Fruit fly (Drosophila melanogaster): ENCODE data around the gene lva.

Gene lva

dm6 chrX:3964965-3965420 is at the start of gene lva:
Gene lva (minus strand): TSS chrX:3965327.
- peak; percentile 15 for TF ChIP-seq EcR (GFP tag; optimal IDR thresholded peaks at IDR 0.05)
- TF ChIP-seq rn (GFP tag; IDR thresholded peaks at IDR 0.05), result no peak
- TF ChIP-seq CG9948 (tag; optimal IDR thresholded peaks at IDR 0.05), result no peak
- TF ChIP-seq CG8301 (tag; optimal IDR thresholded peaks at IDR 0.05), result no peak
- no peak for TF ChIP-seq Pif1B (GFP tag; optimal IDR thresholded peaks at IDR 0.05)
- TF ChIP-seq CG12605 (GFP tag; IDR thresholded peaks at IDR 0.05), result no peak
- peak; percentile 2 for TF ChIP-seq CG34367 (tag; optimal IDR thresholded peaks at IDR 0.05)
- peak; percentile 10 for TF ChIP-seq CG15710 (tag; optimal IDR thresholded peaks at IDR 0.05)
- no peak for TF ChIP-seq CG4496 (GFP tag; IDR thresholded peaks at IDR 0.05)
- peak; percentile 58 for TF ChIP-seq gl (tag; optimal IDR thresholded peaks at IDR 0.05)
- no peak for TF ChIP-seq CG13204 (GFP tag; optimal IDR thresholded peaks at IDR 0.05)
- TF ChIP-seq CG10348 (GFP tag; IDR thresholded peaks at IDR 0.05), result no peak
- TF ChIP-seq fd96Ca (GFP tag; IDR thresholded peaks at IDR 0.05), result no peak
- no peak for TF ChIP-seq CG8159 (tag; optimal IDR thresholded peaks at IDR 0.05)

DNA sequence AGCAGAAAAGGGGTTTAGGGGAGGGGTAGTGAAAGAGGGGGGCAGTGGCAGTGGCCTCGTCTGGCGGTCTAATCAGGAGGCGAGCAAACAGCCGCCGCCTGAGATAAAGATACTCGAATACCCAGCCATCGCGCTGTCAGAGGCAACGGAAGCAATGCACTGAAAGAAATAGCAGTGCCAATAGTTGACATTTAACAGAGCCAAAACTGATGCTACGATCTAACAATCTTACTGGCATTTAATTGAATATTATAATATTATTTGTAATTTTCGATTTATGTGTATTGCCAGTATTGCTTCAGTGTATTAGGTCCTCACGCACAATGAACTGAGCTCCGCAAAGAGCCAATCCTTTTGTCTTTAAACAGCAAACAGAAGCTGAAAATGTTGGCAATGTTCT is 47.7 kb upstream of the lva start:
- TF ChIP-seq CG15710 (tag; optimal IDR thresholded peaks at IDR 0.05) (peak; percentile 13), CG14655 (GFP tag; optimal IDR thresholded peaks at IDR 0.05) (no peak), CG8159 (tag; optimal IDR thresholded peaks at IDR 0.05) (peak; percentile 14), Pif1A (GFP tag; optimal IDR thresholded peaks at IDR 0.05) (no peak), fd96Ca (GFP tag; IDR thresholded peaks at IDR 0.05) (0 out of 3 replicates have a peak, but pooled peaks have one; percentile 15)

DNA sequence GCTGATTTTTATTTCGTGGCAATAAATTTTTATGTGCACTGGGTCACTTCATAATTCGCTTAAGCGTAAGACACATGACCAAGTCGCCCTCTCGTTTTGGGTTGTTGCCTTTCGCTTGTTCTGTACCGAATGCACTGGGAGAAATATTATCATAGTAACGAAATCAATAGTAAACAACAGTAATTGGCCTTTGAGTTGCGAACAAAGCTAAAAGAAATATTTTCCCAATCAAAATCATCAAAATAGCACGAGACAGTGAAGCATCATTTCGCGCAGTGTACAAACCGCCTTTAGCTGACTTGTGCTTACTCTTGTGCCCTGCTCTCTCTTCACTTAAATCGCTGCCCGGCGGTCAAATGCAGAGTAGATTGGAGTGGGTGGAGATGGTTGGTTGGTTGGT is 45.7 kb upstream of the lva start:
- TF ChIP-seq rn (GFP tag; IDR thresholded peaks at IDR 0.05) (no peak), CG13204 (GFP tag; optimal IDR thresholded peaks at IDR 0.05) (no peak), D1 (tag; optimal IDR thresholded peaks at IDR 0.05) (no peak), CG12605 (GFP tag; IDR thresholded peaks at IDR 0.05) (no peak), CG10348 (GFP tag; IDR thresholded peaks at IDR 0.05) (no peak), CG4496 (GFP tag; IDR thresholded peaks at IDR 0.05) (no peak), fd96Ca (GFP tag; IDR thresholded peaks at IDR 0.05) (no peak), CG14655 (GFP tag; optimal IDR thresholded peaks at IDR 0.05) (peak; percentile 18), Snoo (tag; optimal IDR thresholded peaks at IDR 0.05) (peak; percentile 9), CG17806 (tag; optimal IDR thresholded peaks at IDR 0.05) (peak; percentile 42), CG32121 (GFP tag; IDR thresholded peaks at IDR 0.05) (no peak), CG15710 (tag; optimal IDR thresholded peaks at IDR 0.05) (peak; percentile 47), Ets98B (GFP tag; IDR thresholded peaks at IDR 0.05) (no peak), CG34367 (tag; optimal IDR thresholded peaks at IDR 0.05) (peak; percentile 15), CG8301 (tag; optimal IDR thresholded peaks at IDR 0.05) (no peak), CG8159 (tag; optimal IDR thresholded peaks at IDR 0.05) (peak; percentile 47), gl (tag; optimal IDR thresholded peaks at IDR 0.05) (no peak), CG9948 (tag; optimal IDR thresholded peaks at IDR 0.05) (peak; percentile 34), EcR (GFP tag; optimal IDR thresholded peaks at IDR 0.05) (no peak), Pif1A (GFP tag; optimal IDR thresholded peaks at IDR 0.05) (peak; percentile 1), Pif1B (GFP tag; optimal IDR thresholded peaks at IDR 0.05) (no peak)

DNA sequence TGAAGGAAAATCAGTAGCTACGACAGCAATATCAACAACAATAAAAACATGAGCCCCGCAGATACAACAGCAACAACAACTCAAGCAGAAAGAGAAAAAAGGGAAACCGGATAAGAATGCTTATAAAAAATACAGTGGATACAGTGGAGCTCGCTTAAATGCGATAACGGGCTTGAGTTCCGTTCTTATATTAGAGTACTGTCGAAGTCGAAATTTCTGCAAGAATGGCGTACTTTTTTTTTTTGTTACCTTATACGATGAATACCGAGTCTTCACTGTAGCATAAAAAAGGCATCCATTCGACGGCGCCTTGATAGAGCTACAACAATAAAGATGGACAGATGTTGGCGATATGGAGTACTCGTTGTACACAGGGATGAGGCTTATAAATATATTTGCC is 45.1 kb upstream of the lva start:
- TF ChIP-seq CG9948 (tag; optimal IDR thresholded peaks at IDR 0.05) (peak; percentile 44), CG15710 (tag; optimal IDR thresholded peaks at IDR 0.05) (peak; percentile 77), fd96Ca (GFP tag; IDR thresholded peaks at IDR 0.05) (0 out of 3 replicates have a peak, but pooled peaks have one; percentile 52), CG17806 (tag; optimal IDR thresholded peaks at IDR 0.05) (peak; percentile 61), CG14655 (GFP tag; optimal IDR thresholded peaks at IDR 0.05) (peak; percentile 46), gl (tag; optimal IDR thresholded peaks at IDR 0.05) (no peak), CG34367 (tag; optimal IDR thresholded peaks at IDR 0.05) (peak; percentile 44), CG13204 (GFP tag; optimal IDR thresholded peaks at IDR 0.05) (no peak), CG8159 (tag; optimal IDR thresholded peaks at IDR 0.05) (peak; percentile 71), Pif1B (GFP tag; optimal IDR thresholded peaks at IDR 0.05) (peak; percentile 56), Pif1A (GFP tag; optimal IDR thresholded peaks at IDR 0.05) (peak; percentile 53), Snoo (tag; optimal IDR thresholded peaks at IDR 0.05) (peak; percentile 53), CG4496 (GFP tag; IDR thresholded peaks at IDR 0.05) (peak; percentile 21; the same call in 1 of the 3 replicates), CG8301 (tag; optimal IDR thresholded peaks at IDR 0.05) (no peak)

- TF ChIP-seq D1 (tag; optimal IDR thresholded peaks at IDR 0.05) (no peak), CG12605 (GFP tag; IDR thresholded peaks at IDR 0.05) (no peak), gl (tag; optimal IDR thresholded peaks at IDR 0.05) (no peak), CG17806 (tag; optimal IDR thresholded peaks at IDR 0.05) (no peak), Pif1B (GFP tag; optimal IDR thresholded peaks at IDR 0.05) (no peak), CG15710 (tag; optimal IDR thresholded peaks at IDR 0.05) (no peak)
These were observed 39.9 kb upstream of the lva start for dm6 chrX:4005047-4005446.

- TF ChIP-seq gl (tag; optimal IDR thresholded peaks at IDR 0.05), result no peak
- no peak for TF ChIP-seq EcR (GFP tag; optimal IDR thresholded peaks at IDR 0.05)
- no peak for TF ChIP-seq rn (GFP tag; IDR thresholded peaks at IDR 0.05)
- no peak for TF ChIP-seq CG4496 (GFP tag; IDR thresholded peaks at IDR 0.05)
- TF ChIP-seq CG10348 (GFP tag; IDR thresholded peaks at IDR 0.05), result no peak
- TF ChIP-seq CG12605 (GFP tag; IDR thresholded peaks at IDR 0.05), result no peak
- TF ChIP-seq Snoo (tag; optimal IDR thresholded peaks at IDR 0.05), result no peak
- no peak for TF ChIP-seq CG32121 (GFP tag; IDR thresholded peaks at IDR 0.05)
- no peak for TF ChIP-seq CG34367 (tag; optimal IDR thresholded peaks at IDR 0.05)
- no peak for TF ChIP-seq CG8159 (tag; optimal IDR thresholded peaks at IDR 0.05)
- TF ChIP-seq Ets98B (GFP tag; IDR thresholded peaks at IDR 0.05), result no peak
- no peak for TF ChIP-seq CG15710 (tag; optimal IDR thresholded peaks at IDR 0.05)
- no peak for TF ChIP-seq fd96Ca (GFP tag; IDR thresholded peaks at IDR 0.05)
- TF ChIP-seq Pif1A (GFP tag; optimal IDR thresholded peaks at IDR 0.05), result no peak
- TF ChIP-seq CG13204 (GFP tag; optimal IDR thresholded peaks at IDR 0.05), result no peak
- no peak for TF ChIP-seq CG9948 (tag; optimal IDR thresholded peaks at IDR 0.05)
- TF ChIP-seq Pif1B (GFP tag; optimal IDR thresholded peaks at IDR 0.05), result no peak
- no peak for TF ChIP-seq CG8301 (tag; optimal IDR thresholded peaks at IDR 0.05)
These were observed 6.1 kb upstream of the lva start, which contains the start of gene CG6414 for dm6 chrX:3971250-3971649. Gene CG6414 (minus strand): TSS chrX:3971350.
